Worm (Caenorhabditis elegans): ENCODE measurements around the gene C15F1.8.
A peak's percentile ranks its signal among the peaks of the same experiment; 100 is the strongest.

Gene C15F1.8

ce11 chrII:6926488-6926887 is 51.1 kb downstream of the C15F1.8 start:
- TF ChIP-seq akir-1 (GFP tag; optimal IDR thresholded peaks at IDR 0.05): no peak
- no peak for TF ChIP-seq lin-26 (GFP tag; IDR thresholded peaks at IDR 0.05)
- TF ChIP-seq bed-1 (GFP tag; IDR thresholded peaks at IDR 0.05): no peak
- no peak for TF ChIP-seq ekl-4 (GFP tag; IDR thresholded peaks at IDR 0.05)
- no peak for TF ChIP-seq T26A5.8 (tag; optimal IDR thresholded peaks at IDR 0.05)
- TF ChIP-seq nfya-2 (GFP tag; IDR thresholded peaks at IDR 0.05): no peak
- no peak for TF ChIP-seq snpc-1.1 (tag; optimal IDR thresholded peaks at IDR 0.05; ENCODE audit: insufficient read depth)
- no peak for TF ChIP-seq ztf-3 (GFP tag; optimal IDR thresholded peaks at IDR 0.05)
- peak; percentile 21 for TF ChIP-seq ztf-18 (tag; optimal IDR thresholded peaks at IDR 0.05)
- TF ChIP-seq hlh-26 (GFP tag; conservative IDR thresholded peaks at IDR 0.05): no peak
- TF ChIP-seq somi-1 (GFP tag; optimal IDR thresholded peaks at IDR 0.05): no peak
- TF ChIP-seq tbp1 (GFP tag; optimal IDR thresholded peaks at IDR 0.05): no peak
- peak; percentile 74 for TF ChIP-seq lin-40 (tag; optimal IDR thresholded peaks at IDR 0.05)
- no peak for TF ChIP-seq ceh-100 (GFP tag; IDR thresholded peaks at IDR 0.05)
- TF ChIP-seq mcd-1 (GFP tag; IDR thresholded peaks at IDR 0.05): peak; percentile 52
- peak; percentile 29 for TF ChIP-seq nhr-90 (tag; optimal IDR thresholded peaks at IDR 0.05)
- peak; percentile 76 for TF ChIP-seq egrh-3 (GFP tag; IDR thresholded peaks at IDR 0.05)
- no peak for TF ChIP-seq athp-1 (tag; optimal IDR thresholded peaks at IDR 0.05)
- TF ChIP-seq pha-4 (tag; optimal IDR thresholded peaks at IDR 0.05): peak; percentile 21
- TF ChIP-seq nhr-179 (tag; optimal IDR thresholded peaks at IDR 0.05): no peak
- TF ChIP-seq lir-1 (GFP tag; conservative IDR thresholded peaks at IDR 0.05): 0 out of 2 replicates have a peak, but pooled peaks have one; percentile 40
- peak; percentile 68; the same call in 1 of the 2 replicates for TF ChIP-seq dox-1 (GFP tag; IDR thresholded peaks at IDR 0.05)
- TF ChIP-seq atf-7 (tag; optimal IDR thresholded peaks at IDR 0.05): peak; percentile 47
- no peak for TF ChIP-seq hrde-1 (tag; optimal IDR thresholded peaks at IDR 0.05; ENCODE audit: borderline replicate concordance)
- peak; percentile 66 for TF ChIP-seq K12H6.12 (tag; optimal IDR thresholded peaks at IDR 0.05)
- TF ChIP-seq tbx-9 (tag; optimal IDR thresholded peaks at IDR 0.05; ENCODE audit: borderline replicate concordance): no peak
- TF ChIP-seq fkh-3 (tag; optimal IDR thresholded peaks at IDR 0.05): no peak
- no peak for TF ChIP-seq hlh-12 (tag; optimal IDR thresholded peaks at IDR 0.05)
- no peak for TF ChIP-seq ama-1 (optimal IDR thresholded peaks at IDR 0.05)
- no peak for TF ChIP-seq ama-1 (GFP tag; optimal IDR thresholded peaks at IDR 0.05)
- TF ChIP-seq ztf-25 (GFP tag; IDR thresholded peaks at IDR 0.05): no peak
- peak; percentile 46; the same call in 1 of the 2 replicates for TF ChIP-seq nfyb-1 (GFP tag; IDR thresholded peaks at IDR 0.05)
- no peak for TF ChIP-seq sdz-38 (tag; optimal IDR thresholded peaks at IDR 0.05)
- TF ChIP-seq egl-18 (GFP tag; IDR thresholded peaks at IDR 0.05): no peak
- no peak for TF ChIP-seq snpc-3.4 (tag; optimal IDR thresholded peaks at IDR 0.05)
- TF ChIP-seq attf-3 (GFP tag; conservative IDR thresholded peaks at IDR 0.05): no peak; the same call in 1 of the 2 replicates
- peak; percentile 8 for TF ChIP-seq gei-17 (GFP tag; optimal IDR thresholded peaks at IDR 0.05)
- TF ChIP-seq hmg-1.2 (GFP tag; IDR thresholded peaks at IDR 0.05): peak; percentile 89
- TF ChIP-seq hsf-1 (GFP tag; IDR thresholded peaks at IDR 0.05): no peak
- no peak for TF ChIP-seq snpc-4 (GFP tag; optimal IDR thresholded peaks at IDR 0.05)
- peak in 3 of 4 experiments; percentile 11 to 54 (median 23) for TF ChIP-seq snpc-4 (tag; optimal IDR thresholded peaks at IDR 0.05)
- no peak; the same call in 1 of the 2 replicates for TF ChIP-seq zfh-2 (GFP tag; conservative IDR thresholded peaks at IDR 0.05)
- TF ChIP-seq cebp-1 (GFP tag; IDR thresholded peaks at IDR 0.05): no peak
- peak; percentile 76 for TF ChIP-seq cebp-1 (tag; optimal IDR thresholded peaks at IDR 0.05)
- no peak for TF ChIP-seq egl-44 (GFP tag; IDR thresholded peaks at IDR 0.05)
- no peak for TF ChIP-seq zim-3 (tag; optimal IDR thresholded peaks at IDR 0.05)
- TF ChIP-seq efl-1 (GFP tag; optimal IDR thresholded peaks at IDR 0.05): no peak
- TF ChIP-seq attf-6 (GFP tag; IDR thresholded peaks at IDR 0.05): no peak
- TF ChIP-seq ccch-3 (GFP tag; optimal IDR thresholded peaks at IDR 0.05): no peak
- TF ChIP-seq Y95B8A.8 (GFP tag; IDR thresholded peaks at IDR 0.05): no peak
